Worm (Caenorhabditis elegans) whole organism, L1 larva: Measurements from ENCODE around the gene B0554.7.

Source experiments
- C16A3.4 ChIP-seq: fragments of 150-350 bp; optimal IDR thresholded peaks from 2 replicates; lab custom pipeline; 2014; ENCODE audit warnings: missing biosample characterization, missing genetic modification characterization
- C34B4.2 ChIP-seq: sonication (generic microtip); optimal IDR thresholded peaks from 2 replicates; lab custom pipeline; 2017; ENCODE audit warnings: mild to moderate bottlenecking, missing genetic modification characterization, missing compliant biosample characterization
- F16B12.6 ChIP-seq: fragments of 150-350 bp; optimal IDR thresholded peaks from 2 replicates; lab custom pipeline; 2014; ENCODE audit warnings: missing biosample characterization, missing genetic modification characterization
- alr-1 ChIP-seq: fragments of 200-800 bp; sonication (Bioruptor generic); optimal IDR thresholded peaks from 2 replicates; lab custom pipeline; 2018; ENCODE audit warnings: borderline replicate concordance, mild to moderate bottlenecking, missing genetic modification characterization, missing compliant biosample characterization
- blmp-1 ChIP-seq: fragments of 150-350 bp; optimal IDR thresholded peaks from 2 replicates; lab custom pipeline; 2014; ENCODE audit warnings: missing biosample characterization, missing genetic modification characterization
- ceh-90 ChIP-seq: sonication (generic microtip); optimal IDR thresholded peaks from 2 replicates; lab custom pipeline; 2016; ENCODE audit warnings: missing genetic modification characterization, missing compliant biosample characterization
- dsc-1 ChIP-seq: sonication (generic microtip); optimal IDR thresholded peaks from 2 replicates; lab custom pipeline; 2016; ENCODE audit warnings: mild to moderate bottlenecking, missing genetic modification characterization, missing compliant biosample characterization
- efl-1 ChIP-seq, 4 experiments: fragments of 150-350 bp; optimal IDR thresholded peaks in 3 of 4; peaks in 1 of 4; 1 replicate in 1 of 4; 2 replicates in 3 of 4; lab custom pipeline; 2014; ENCODE audit warnings: missing biosample characterization in 2 of 4, missing genetic modification characterization in 2 of 4, missing genetic modification reagents in 2 of 4
- efl-3 ChIP-seq: fragments of 200-800 bp; sonication (Bioruptor generic); optimal IDR thresholded peaks from 2 replicates; lab custom pipeline; 2018; ENCODE audit warnings: mild to moderate bottlenecking, missing genetic modification characterization, missing compliant biosample characterization
- egl-27 ChIP-seq, 2 experiments: fragments of 150-350 bp in 1 of 2; sonication (generic microtip); optimal IDR thresholded peaks; 3 replicates each; lab custom pipeline; 2017 to 2018; ENCODE audit warnings: missing biosample characterization in 2 of 2, missing genetic modification characterization in 2 of 2, missing genetic modification reagents in 2 of 2
- elt-2 ChIP-seq: sonication (generic microtip); optimal IDR thresholded peaks from 2 replicates; lab custom pipeline; 2016; ENCODE audit warnings: missing genetic modification characterization, mild to moderate bottlenecking, inconsistent platforms, missing compliant biosample characterization, missing genetic modification reagents
- fkh-10 ChIP-seq: sonication (generic microtip); optimal IDR thresholded peaks from 2 replicates; lab custom pipeline; 2017; ENCODE audit warnings: missing biosample characterization, missing genetic modification reagents, missing genetic modification characterization
- fkh-4 ChIP-seq: sonication (generic microtip); optimal IDR thresholded peaks from 2 replicates; lab custom pipeline; 2016; ENCODE audit warnings: missing compliant biosample characterization, missing genetic modification characterization, borderline replicate concordance
- fkh-8 ChIP-seq: sonication (generic microtip); optimal IDR thresholded peaks from 2 replicates; lab custom pipeline; 2016; ENCODE audit warnings: mild to moderate bottlenecking, missing genetic modification characterization, missing compliant biosample characterization
- grh-1 ChIP-seq: fragments of 200-800 bp; sonication (Bioruptor generic); IDR thresholded peaks from 2 replicates; pipeline ENCODE4 v1.3.6; 2022; ENCODE audit warnings: missing genetic modification reagents, missing genetic modification characterization, missing compliant biosample characterization
- hpl-2 ChIP-seq: fragments of 150-350 bp; optimal IDR thresholded peaks from 2 replicates; lab custom pipeline; 2014; ENCODE audit warnings: missing biosample characterization, missing genetic modification reagents, missing genetic modification characterization
- isw-1 ChIP-seq: fragments of 200-800 bp; sonication (Bioruptor generic); IDR thresholded peaks from 2 replicates; pipeline ENCODE4 v1.3.6; 2022; ENCODE audit warnings: missing genetic modification characterization, missing compliant biosample characterization
- jun-1 ChIP-seq: fragments of 150-350 bp; optimal IDR thresholded peaks from 2 replicates; lab custom pipeline; 2014; ENCODE audit warnings: missing biosample characterization, missing genetic modification reagents, missing genetic modification characterization
- lin-13 ChIP-seq: fragments of 150-350 bp; optimal IDR thresholded peaks from 2 replicates; lab custom pipeline; 2014; ENCODE audit warnings: missing biosample characterization, missing genetic modification reagents, missing genetic modification characterization
- lin-14 ChIP-seq: fragments of 200-800 bp; sonication (Bioruptor generic); optimal IDR thresholded peaks from 2 replicates; lab custom pipeline; 2018; ENCODE audit warnings: mild to moderate bottlenecking, missing genetic modification characterization, moderate library complexity, missing compliant biosample characterization
- lin-35 ChIP-seq, 2 experiments: fragments of 150-350 bp; optimal IDR thresholded peaks; 2 replicates each; lab custom pipeline; 2014; ENCODE audit warnings: missing biosample characterization in 2 of 2, missing genetic modification characterization in 2 of 2, missing genetic modification reagents in 2 of 2
- lin-39 ChIP-seq: fragments of 150-350 bp; optimal IDR thresholded peaks from 2 replicates; lab custom pipeline; 2014; ENCODE audit warnings: missing biosample characterization, missing genetic modification reagents, missing genetic modification characterization
- mab-9 ChIP-seq: fragments of 200-800 bp; sonication (Bioruptor generic); IDR thresholded peaks from 2 replicates; pipeline ENCODE4 v1.3.6; 2022; ENCODE audit warnings: missing genetic modification reagents, missing genetic modification characterization, missing compliant biosample characterization
- mep-1 ChIP-seq: fragments of 150-350 bp; optimal IDR thresholded peaks from 2 replicates; lab custom pipeline; 2014; ENCODE audit warnings: missing biosample characterization, missing genetic modification characterization
- nhr-11 ChIP-seq: fragments of 150-350 bp; optimal IDR thresholded peaks from 2 replicates; lab custom pipeline; 2014; ENCODE audit warnings: missing biosample characterization, missing genetic modification characterization
- nhr-20 ChIP-seq: sonication (generic microtip); optimal IDR thresholded peaks from 2 replicates; lab custom pipeline; 2016; ENCODE audit warnings: mild to moderate bottlenecking, missing genetic modification characterization, missing compliant biosample characterization
- nhr-71 ChIP-seq: sonication (generic microtip); optimal IDR thresholded peaks from 2 replicates; lab custom pipeline; 2016; ENCODE audit warnings: mild to moderate bottlenecking, missing genetic modification characterization, moderate library complexity, missing compliant biosample characterization
- nhr-76 ChIP-seq: sonication (generic microtip); optimal IDR thresholded peaks from 2 replicates; lab custom pipeline; 2017; ENCODE audit warnings: missing biosample characterization, missing genetic modification characterization
- nhr-85 ChIP-seq: sonication (generic microtip); peaks from one replicate; lab custom pipeline; 2016; ENCODE audit warnings: missing genetic modification characterization, inconsistent platforms, missing compliant biosample characterization
- pag-3 ChIP-seq: sonication (generic microtip); optimal IDR thresholded peaks from 2 replicates; lab custom pipeline; 2017; ENCODE audit warnings: missing genetic modification characterization, mild to moderate bottlenecking, missing compliant biosample characterization, antibody characterized with exemption, borderline replicate concordance; ENCODE audit not compliant: insufficient read depth
- pax-3 ChIP-seq: fragments of 200-800 bp; sonication (Bioruptor generic); optimal IDR thresholded peaks from 2 replicates; lab custom pipeline; 2018; ENCODE audit warnings: mild to moderate bottlenecking, missing genetic modification characterization, moderate library complexity, missing compliant biosample characterization
- snpc-4 ChIP-seq: fragments of 150-350 bp; optimal IDR thresholded peaks from 2 replicates; lab custom pipeline; 2014; ENCODE audit warnings: missing biosample characterization, missing genetic modification characterization
- tbx-2 ChIP-seq: sonication (generic microtip); optimal IDR thresholded peaks from 2 replicates; lab custom pipeline; 2016; ENCODE audit warnings: missing genetic modification characterization, missing compliant biosample characterization
- tlp-1 ChIP-seq: fragments of 150-350 bp; optimal IDR thresholded peaks from 2 replicates; lab custom pipeline; 2014; ENCODE audit warnings: missing biosample characterization, missing genetic modification characterization

B0554.7 gene

DNA sequence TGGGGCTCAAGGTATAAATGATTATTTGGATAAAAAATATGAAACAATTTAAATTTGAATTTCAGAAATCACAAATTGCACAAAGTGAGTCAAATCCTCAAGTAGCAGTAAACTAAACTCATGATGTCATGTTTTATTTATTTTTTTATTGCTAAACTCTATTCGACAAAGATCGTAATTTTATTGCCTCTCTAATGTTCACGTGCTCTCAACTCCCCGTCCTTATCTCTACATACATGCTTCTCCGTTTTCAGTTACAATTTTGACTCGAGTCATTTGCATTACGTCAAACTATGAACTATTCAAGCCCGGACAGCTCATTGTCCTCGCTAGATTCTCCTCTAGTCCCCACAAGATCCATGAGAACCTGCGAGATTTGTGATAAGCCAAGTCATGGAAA lies 33.7 kb upstream of the B0554.7 start, which contains the start of gene nhr-99:
Gene nhr-99 (plus strand): TSS at position 263 of the 400 bp plus-strand sequence.
- TF ChIP-seq grh-1 (GFP tag; lab: Robert Waterston, UW) (no peak), tbx-2 (tag; lab: Kevin White, UChicago) (no peak), hpl-2 (no peak), dsc-1 (tag; lab: Kevin White, UChicago) (no peak), elt-2 (tag; lab: Kevin White, UChicago) (peak; percentile 62), nhr-20 (tag; lab: Kevin White, UChicago) (peak; percentile 40), fkh-10 (GFP tag; lab: Kevin White, UChicago) (no peak), lin-35 (GFP tag; optimal IDR thresholded peaks at IDR 0.05; lab: Kevin White, UChicago) (peak in 1 of 2 experiments; percentile 10), nhr-11 (tag; lab: Kevin White, UChicago) (no peak), F16B12.6 (tag; lab: Kevin White, UChicago) (no peak)
- TF ChIP-seq, all 84 proteins: peak for 3

DNA sequence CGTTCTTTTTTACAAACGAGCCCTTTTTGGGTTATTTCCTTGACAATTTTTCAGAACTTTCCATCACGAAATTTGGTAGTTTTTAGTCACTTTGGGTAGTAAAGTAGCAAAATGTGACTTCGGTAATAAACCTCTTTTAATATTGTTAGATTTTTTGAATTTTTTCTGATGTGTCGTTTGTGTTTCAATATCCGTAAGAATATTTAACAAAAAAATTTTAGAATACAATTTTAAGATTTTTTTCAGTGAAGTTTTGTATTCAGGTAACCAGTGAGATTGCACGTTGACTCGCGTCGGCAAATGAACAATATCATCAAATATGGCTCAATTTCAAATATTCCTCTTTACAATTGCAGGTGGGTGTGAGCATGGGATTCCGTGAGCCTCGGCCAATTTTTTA lies 31.8 kb upstream of the B0554.7 start, which contains the start of gene srt-31:
Gene srt-31 (plus strand): TSS at position 301 of the 400 bp plus-strand sequence.
- TF ChIP-seq egl-27 (tag; optimal IDR thresholded peaks at IDR 0.05; lab: Kevin White, UChicago) (no peak), C16A3.4 (tag; lab: Kevin White, UChicago) (no peak), pax-3 (tag; lab: Kevin White, UChicago) (no peak), isw-1 (no peak), lin-39 (tag; lab: Kevin White, UChicago) (no peak), lin-14 (GFP tag; lab: Kevin White, UChicago) (no peak), ceh-90 (tag; lab: Kevin White, UChicago) (no peak), mab-9 (GFP tag; lab: Robert Waterston, UW) (no peak), nhr-11 (tag; lab: Kevin White, UChicago) (no peak)

DNA sequence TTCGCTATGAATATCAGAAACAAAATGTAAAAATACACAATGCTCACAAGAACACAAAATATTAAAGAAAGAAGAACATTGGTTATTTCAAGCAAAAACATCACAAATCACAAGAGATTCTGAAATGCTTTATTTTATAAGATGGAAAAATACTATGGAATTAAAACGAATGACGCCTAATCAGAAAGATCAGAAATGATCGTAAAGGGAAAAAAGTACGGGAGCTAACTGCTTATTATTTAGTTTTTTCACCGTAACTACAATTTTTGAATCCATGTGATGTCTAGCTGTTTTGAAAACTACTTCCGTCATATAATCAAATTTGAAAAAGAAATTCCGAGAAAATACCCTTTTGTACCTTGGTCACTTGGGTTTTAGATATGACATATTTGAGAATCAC lies 27.6 kb upstream of the B0554.7 start, which contains the start of gene srbc-57:
Gene srbc-57 (minus strand): TSS at position 101 of the 400 bp plus-strand sequence.
- no peak for TF ChIP-seq alr-1 (tag; lab: Kevin White, UChicago)
- TF ChIP-seq fkh-8: peak; percentile 14
- no peak for TF ChIP-seq pag-3 (tag; lab: Kevin White, UChicago)
- no peak for TF ChIP-seq C34B4.2 (tag; lab: Kevin White, UChicago)
- TF ChIP-seq snpc-4 (tag; lab: Kevin White, UChicago): no peak

DNA sequence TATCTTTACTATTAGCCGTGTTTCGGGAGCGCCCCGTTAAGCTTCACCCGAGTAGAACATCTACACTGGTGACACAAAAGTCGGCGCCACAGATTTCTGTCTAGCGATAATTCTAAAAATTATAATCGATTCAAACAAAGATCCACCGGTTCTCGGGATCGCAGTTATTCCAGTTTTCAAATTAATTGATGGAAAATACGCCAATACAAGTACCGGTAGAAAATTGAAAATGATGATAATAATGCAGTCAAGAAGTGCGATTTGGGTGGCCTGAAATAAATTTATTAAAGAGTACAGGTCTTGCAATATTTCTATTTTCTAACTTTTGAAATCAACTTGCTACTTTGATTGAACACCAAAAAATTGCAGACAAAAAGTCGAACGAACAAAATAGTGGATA lies 26.7 kb upstream of the B0554.7 start:
- no peak for TF ChIP-seq efl-1 (optimal IDR thresholded peaks at IDR 0.05; lab: Kevin White, UChicago)
- peak in 1 of 2 experiments; percentile 85 for TF ChIP-seq efl-1 (GFP tag; optimal IDR thresholded peaks at IDR 0.05 in 1 of 2; lab: Kevin White, UChicago)
- no peak for TF ChIP-seq nhr-76

DNA sequence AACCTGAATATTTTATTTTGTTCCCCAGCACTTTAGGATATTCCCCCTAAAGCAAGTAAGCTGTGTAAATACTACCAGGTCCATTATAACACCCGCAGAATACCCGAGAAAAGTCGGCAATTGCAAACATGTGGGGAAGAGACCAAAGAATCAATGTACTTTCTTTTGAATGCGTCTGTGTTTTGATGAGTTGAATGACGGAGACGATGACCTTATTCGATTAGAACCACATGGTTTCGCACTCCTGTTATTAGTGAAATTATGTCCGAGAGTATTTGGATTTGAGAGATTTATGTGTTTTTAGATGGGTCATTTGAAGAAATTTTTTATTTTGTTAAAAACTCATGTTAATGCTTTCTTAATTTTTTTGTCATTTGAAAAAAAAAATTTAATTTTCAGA lies 24.5 kb upstream of the B0554.7 start:
- TF ChIP-seq nhr-85 (tag; lab: Kevin White, UChicago) (peak; percentile 78), mep-1 (tag; lab: Kevin White, UChicago) (peak; percentile 2), nhr-71 (tag; lab: Kevin White, UChicago) (peak; percentile 45), efl-3 (GFP tag; lab: Kevin White, UChicago) (no peak), alr-1 (tag; lab: Kevin White, UChicago) (no peak), blmp-1 (tag; lab: Kevin White, UChicago) (peak; percentile 89), tlp-1 (tag; lab: Kevin White, UChicago) (no peak), jun-1 (tag; lab: Kevin White, UChicago) (no peak), dsc-1 (tag; lab: Kevin White, UChicago) (peak; percentile 90), fkh-4 (tag; lab: Kevin White, UChicago) (peak; percentile 32), tbx-2 (tag; lab: Kevin White, UChicago) (no peak), nhr-20 (tag; lab: Kevin White, UChicago) (peak; percentile 4), lin-39 (tag; lab: Kevin White, UChicago) (no peak), lin-13 (GFP tag; lab: Kevin White, UChicago) (peak; percentile 10)
